Fruit fly (Drosophila melanogaster): ENCODE measurements around the gene Ggamma30A.

Ggamma30A gene

DNA sequence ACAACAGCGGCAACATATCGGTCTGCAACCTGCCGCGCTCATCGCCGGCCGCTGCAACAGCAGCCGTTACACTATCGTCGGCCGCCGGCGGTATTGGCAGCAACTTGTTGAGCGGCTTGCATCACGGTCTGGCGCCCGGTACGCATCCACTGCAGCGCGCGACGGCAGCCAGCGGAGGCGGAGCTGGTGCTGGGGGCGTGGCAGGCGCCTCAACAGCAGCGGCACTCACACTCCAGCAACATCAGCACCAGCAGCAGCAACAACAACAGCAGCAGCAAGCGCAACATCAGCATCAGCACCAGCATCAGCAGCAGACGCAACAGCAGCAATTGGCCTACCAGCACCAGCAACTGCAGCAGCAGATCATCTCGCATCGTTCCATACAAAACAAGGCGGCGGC, 22.3 kb upstream of the Ggamma30A start:
- no peak for TF ChIP-seq woc (GFP tag; optimal IDR thresholded peaks at IDR 0.05)
- TF ChIP-seq Jra (GFP tag; optimal IDR thresholded peaks at IDR 0.05) = no peak
- peak; percentile 78 for TF ChIP-seq Dfd (GFP tag; optimal IDR thresholded peaks at IDR 0.05)
- TF ChIP-seq dmrt93B (GFP tag; optimal IDR thresholded peaks at IDR 0.05) = no peak
- TF ChIP-seq N (GFP tag; optimal IDR thresholded peaks at IDR 0.05) = no peak

DNA sequence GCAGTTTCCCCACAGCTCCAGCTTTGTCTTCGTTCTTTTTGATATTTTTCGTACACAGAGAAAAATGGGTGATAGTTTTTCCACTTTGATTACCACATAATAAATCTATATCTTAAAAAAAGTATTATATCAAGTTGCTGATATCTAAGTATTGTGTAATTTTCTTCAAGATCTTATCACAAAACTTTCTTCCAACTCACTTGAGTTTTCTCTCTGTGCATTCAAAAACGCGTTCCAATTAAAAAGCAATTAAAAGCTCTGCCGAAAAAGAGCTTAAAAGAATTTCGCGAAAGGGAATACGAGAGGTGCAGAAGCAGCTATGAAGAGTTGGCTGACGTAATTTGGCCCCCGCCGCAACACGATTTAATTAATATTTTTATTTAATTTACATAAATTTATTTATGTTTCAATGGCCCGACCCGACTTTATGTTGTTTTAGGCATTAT, 20.8 kb upstream of the Ggamma30A start:
- no peak for TF ChIP-seq CG32264 (GFP tag; optimal IDR thresholded peaks at IDR 0.05)
- TF ChIP-seq Dfd (GFP tag; optimal IDR thresholded peaks at IDR 0.05) = no peak
- TF ChIP-seq Hr83 (GFP tag; optimal IDR thresholded peaks at IDR 0.05; ENCODE audit: poor library complexity, severe bottlenecking) = no peak
- TF ChIP-seq rgr (GFP tag; optimal IDR thresholded peaks at IDR 0.05) = peak; percentile 47
- peak; percentile 30 for TF ChIP-seq CG9705 (GFP tag; optimal IDR thresholded peaks at IDR 0.05)
- TF ChIP-seq Mio (GFP tag; optimal IDR thresholded peaks at IDR 0.05) = no peak
- TF ChIP-seq lola (GFP tag; optimal IDR thresholded peaks at IDR 0.05) = no peak
- no peak for TF ChIP-seq sv (GFP tag; optimal IDR thresholded peaks at IDR 0.05)
- no peak for TF ChIP-seq woc (GFP tag; optimal IDR thresholded peaks at IDR 0.05)
- no peak for TF ChIP-seq GATAd (GFP tag; optimal IDR thresholded peaks at IDR 0.05)
- TF ChIP-seq foxo (GFP tag; optimal IDR thresholded peaks at IDR 0.05) = peak in 1 of 2 experiments; percentile 71
- TF ChIP-seq Rel (GFP tag; optimal IDR thresholded peaks at IDR 0.05) = no peak
- peak; percentile 47 for TF ChIP-seq Rel (tag; optimal IDR thresholded peaks at IDR 0.05)
- no peak for TF ChIP-seq Hr78 (GFP tag; optimal IDR thresholded peaks at IDR 0.05)
- peak; percentile 72 for TF ChIP-seq HLH106 (tag; optimal IDR thresholded peaks at IDR 0.05)
- no peak for TF ChIP-seq sage (GFP tag; optimal IDR thresholded peaks at IDR 0.05)
- no peak for TF ChIP-seq dl (GFP tag; optimal IDR thresholded peaks at IDR 0.05; ENCODE audit: insufficient read depth in 1 of 2, partially characterized antibody in 2 of 2)
- peak; percentile 72 for TF ChIP-seq Sp1 (GFP tag; optimal IDR thresholded peaks at IDR 0.05)
- peak; percentile 32 for TF ChIP-seq Hnf4 (GFP tag; optimal IDR thresholded peaks at IDR 0.05)
- TF ChIP-seq dmrt93B (GFP tag; optimal IDR thresholded peaks at IDR 0.05) = peak; percentile 46
- TF ChIP-seq Dif (GFP tag; optimal IDR thresholded peaks at IDR 0.05; ENCODE audit: partially characterized antibody) = no peak
- TF ChIP-seq jim (GFP tag; optimal IDR thresholded peaks at IDR 0.05) = no peak
- TF ChIP-seq ey (GFP tag; optimal IDR thresholded peaks at IDR 0.05) = peak; percentile 10
- peak; percentile 58 for TF ChIP-seq br (GFP tag; optimal IDR thresholded peaks at IDR 0.05)
- TF ChIP-seq Vsx2 (GFP tag; optimal IDR thresholded peaks at IDR 0.05; ENCODE audit: partially characterized antibody) = no peak
- no peak for TF ChIP-seq dsf (GFP tag; optimal IDR thresholded peaks at IDR 0.05; ENCODE audit: borderline replicate concordance)
- no peak for TF ChIP-seq Jra (GFP tag; optimal IDR thresholded peaks at IDR 0.05)
- TF ChIP-seq OdsH (GFP tag; optimal IDR thresholded peaks at IDR 0.05) = peak; percentile 46
- TF ChIP-seq CrebA (GFP tag; optimal IDR thresholded peaks at IDR 0.05; ENCODE audit: borderline replicate concordance) = no peak
- peak; percentile 62 for TF ChIP-seq h (GFP tag; optimal IDR thresholded peaks at IDR 0.05)
- no peak for TF ChIP-seq usp (GFP tag; optimal IDR thresholded peaks at IDR 0.05)
- no peak for TF ChIP-seq brk (GFP tag; optimal IDR thresholded peaks at IDR 0.05)
- TF ChIP-seq Myc (optimal IDR thresholded peaks at IDR 0.05) = no peak
- TF ChIP-seq psq (GFP tag; optimal IDR thresholded peaks at IDR 0.05) = peak; percentile 56
- TF ChIP-seq pan (optimal IDR thresholded peaks at IDR 0.05) = no peak
- no peak for TF ChIP-seq Abd-B (GFP tag; optimal IDR thresholded peaks at IDR 0.05)
- peak; percentile 53 for TF ChIP-seq fru (GFP tag; optimal IDR thresholded peaks at IDR 0.05)
- TF ChIP-seq tai (GFP tag; optimal IDR thresholded peaks at IDR 0.05) = no peak
- no peak for TF ChIP-seq N (GFP tag; optimal IDR thresholded peaks at IDR 0.05)

DNA sequence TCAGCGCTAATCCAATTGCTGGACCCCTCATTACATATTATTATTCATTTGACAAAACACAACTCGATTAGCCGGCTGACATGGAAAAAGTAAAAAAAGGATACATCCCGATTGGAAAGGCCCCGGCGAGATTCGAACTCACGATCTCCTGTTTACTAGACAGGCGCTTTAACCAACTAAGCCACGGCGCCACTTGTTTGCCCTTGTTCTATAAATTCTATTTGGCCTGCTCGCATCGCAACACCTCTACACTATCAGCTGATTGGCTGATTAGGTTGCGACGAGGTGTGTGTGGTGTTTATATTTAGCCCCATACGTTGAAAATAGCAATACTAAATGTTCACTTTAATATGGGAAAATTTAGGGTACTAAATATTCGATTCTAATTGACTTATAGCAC, 20.0 kb upstream of the Ggamma30A start:
- TF ChIP-seq usp (GFP tag; optimal IDR thresholded peaks at IDR 0.05) = no peak
- no peak for TF ChIP-seq Sp1 (GFP tag; optimal IDR thresholded peaks at IDR 0.05)
- TF ChIP-seq CrebA (GFP tag; optimal IDR thresholded peaks at IDR 0.05; ENCODE audit: borderline replicate concordance) = no peak
- TF ChIP-seq N (GFP tag; optimal IDR thresholded peaks at IDR 0.05) = no peak
- no peak for TF ChIP-seq sage (GFP tag; optimal IDR thresholded peaks at IDR 0.05)
- TF ChIP-seq woc (GFP tag; optimal IDR thresholded peaks at IDR 0.05) = no peak
- no peak for TF ChIP-seq h (GFP tag; optimal IDR thresholded peaks at IDR 0.05)
- no peak for TF ChIP-seq Jra (GFP tag; optimal IDR thresholded peaks at IDR 0.05)
- TF ChIP-seq dsf (GFP tag; optimal IDR thresholded peaks at IDR 0.05; ENCODE audit: borderline replicate concordance) = no peak
- no peak for TF ChIP-seq br (GFP tag; optimal IDR thresholded peaks at IDR 0.05)
- TF ChIP-seq foxo (GFP tag; optimal IDR thresholded peaks at IDR 0.05) = no peak
- no peak for TF ChIP-seq rgr (GFP tag; optimal IDR thresholded peaks at IDR 0.05)
- TF ChIP-seq pan (optimal IDR thresholded peaks at IDR 0.05) = no peak
- no peak for TF ChIP-seq Dif (GFP tag; optimal IDR thresholded peaks at IDR 0.05; ENCODE audit: partially characterized antibody)
- no peak for TF ChIP-seq sv (GFP tag; optimal IDR thresholded peaks at IDR 0.05)
- no peak for TF ChIP-seq tai (GFP tag; optimal IDR thresholded peaks at IDR 0.05)
- no peak for TF ChIP-seq Rel (GFP tag; optimal IDR thresholded peaks at IDR 0.05)
- TF ChIP-seq Rel (tag; optimal IDR thresholded peaks at IDR 0.05) = no peak
- TF ChIP-seq ey (GFP tag; optimal IDR thresholded peaks at IDR 0.05) = no peak
